Fruit fly (Drosophila melanogaster): Measurements from ENCODE around the gene CG4198.

Gene CG4198

dm6 chrX:5289692-5290091 lies 23.4 kb upstream of the CG4198 start (continued):
- no peak for TF ChIP-seq Hmx (GFP tag; optimal IDR thresholded peaks at IDR 0.05)
- TF ChIP-seq CG10462 (GFP tag; optimal IDR thresholded peaks at IDR 0.05) = no peak
- no peak for TF ChIP-seq CG15073 (GFP tag; optimal IDR thresholded peaks at IDR 0.05)
- no peak for TF ChIP-seq br (optimal IDR thresholded peaks at IDR 0.05)
- no peak for TF ChIP-seq corto (GFP tag; optimal IDR thresholded peaks at IDR 0.05)
- TF ChIP-seq Blimp-1 (GFP tag; optimal IDR thresholded peaks at IDR 0.05) = no peak
- TF ChIP-seq Sry-β (GFP tag; optimal IDR thresholded peaks at IDR 0.05) = no peak
- no peak for TF ChIP-seq chinmo (GFP tag; IDR thresholded peaks at IDR 0.05; ENCODE audit: partially characterized antibody)
- no peak for TF ChIP-seq CG1529 (GFP tag; optimal IDR thresholded peaks at IDR 0.05)
- TF ChIP-seq ind (GFP tag; optimal IDR thresholded peaks at IDR 0.05) = no peak
- TF ChIP-seq CG42726 (GFP tag; IDR thresholded peaks at IDR 0.05; ENCODE audit: partially characterized antibody) = peak; percentile 35; the same call in 1 of the 2 replicates
- no peak for TF ChIP-seq CG2129 (GFP tag; IDR thresholded peaks at IDR 0.05; ENCODE audit: partially characterized antibody)
- TF ChIP-seq CG34224 (GFP tag; IDR thresholded peaks at IDR 0.05; ENCODE audit: partially characterized antibody) = no peak
- no peak for TF ChIP-seq gsb-n (tag; optimal IDR thresholded peaks at IDR 0.05)
- TF ChIP-seq Spps (tag; optimal IDR thresholded peaks at IDR 0.05) = no peak
- no peak for TF ChIP-seq sim (GFP tag; IDR thresholded peaks at IDR 0.05)
- no peak for TF ChIP-seq Dfd (GFP tag; optimal IDR thresholded peaks at IDR 0.05)
- TF ChIP-seq peb (GFP tag; IDR thresholded peaks at IDR 0.05) = no peak
- TF ChIP-seq CG17186 (GFP tag; optimal IDR thresholded peaks at IDR 0.05) = no peak
- no peak for TF ChIP-seq CG12071 (GFP tag; optimal IDR thresholded peaks at IDR 0.05)
- TF ChIP-seq Xbp1 (GFP tag; optimal IDR thresholded peaks at IDR 0.05) = peak; percentile 1
- no peak for TF ChIP-seq ranshi (GFP tag; IDR thresholded peaks at IDR 0.05)
- TF ChIP-seq CG7357 (GFP tag; IDR thresholded peaks at IDR 0.05) = no peak
- no peak for TF ChIP-seq BEAF-32 (GFP tag; optimal IDR thresholded peaks at IDR 0.05)
- no peak for TF ChIP-seq Hr39 (optimal IDR thresholded peaks at IDR 0.05)
- no peak for TF ChIP-seq al (GFP tag; IDR thresholded peaks at IDR 0.05)
- TF ChIP-seq Trl (optimal IDR thresholded peaks at IDR 0.05) = no peak
- TF ChIP-seq Trl (GFP tag; optimal IDR thresholded peaks at IDR 0.05) = no peak
- TF ChIP-seq nom (GFP tag; optimal IDR thresholded peaks at IDR 0.05) = no peak
- TF ChIP-seq CG15514 (GFP tag; optimal IDR thresholded peaks at IDR 0.05) = no peak
- TF ChIP-seq CG10431 (GFP tag; optimal IDR thresholded peaks at IDR 0.05) = no peak
- no peak for TF ChIP-seq hbn (GFP tag; IDR thresholded peaks at IDR 0.05; ENCODE audit: partially characterized antibody)
- TF ChIP-seq CG17612 (GFP tag; IDR thresholded peaks at IDR 0.05) = no peak
- TF ChIP-seq CG14860 (GFP tag; IDR thresholded peaks at IDR 0.05; ENCODE audit: partially characterized antibody) = no peak
- TF ChIP-seq CG17912 (GFP tag; optimal IDR thresholded peaks at IDR 0.05) = no peak
- TF ChIP-seq Med (GFP tag) = peak; percentile 46
- TF ChIP-seq CG6175 (GFP tag; IDR thresholded peaks at IDR 0.05) = no peak
- TF ChIP-seq Ada2b (GFP tag; IDR thresholded peaks at IDR 0.05) = no peak
- TF ChIP-seq unpg (GFP tag; optimal IDR thresholded peaks at IDR 0.05) = no peak
- no peak for TF ChIP-seq yki (optimal IDR thresholded peaks at IDR 0.05)
- TF ChIP-seq CG12942 (GFP tag; optimal IDR thresholded peaks at IDR 0.05) = no peak
- TF ChIP-seq E2f1 (GFP tag; IDR thresholded peaks at IDR 0.05) = no peak
- no peak for TF ChIP-seq grau (tag; optimal IDR thresholded peaks at IDR 0.05)
- no peak for TF ChIP-seq CG12744 (GFP tag; optimal IDR thresholded peaks at IDR 0.05)
- no peak for TF ChIP-seq disco-r (GFP tag; optimal IDR thresholded peaks at IDR 0.05)
- no peak for TF ChIP-seq CG13123 (GFP tag; optimal IDR thresholded peaks at IDR 0.05)
- TF ChIP-seq CTCF (GFP tag; optimal IDR thresholded peaks at IDR 0.05) = peak; percentile 93
- TF ChIP-seq Vsx1 (GFP tag; optimal IDR thresholded peaks at IDR 0.05) = peak; percentile 55
- no peak for TF ChIP-seq lmd (GFP tag; IDR thresholded peaks at IDR 0.05)
- TF ChIP-seq dmrt99B (tag; optimal IDR thresholded peaks at IDR 0.05) = no peak
- no peak for TF ChIP-seq ken (GFP tag; IDR thresholded peaks at IDR 0.05)
- TF ChIP-seq sob (GFP tag; IDR thresholded peaks at IDR 0.05) = no peak
- TF ChIP-seq en (GFP tag; optimal IDR thresholded peaks at IDR 0.05) = no peak
- no peak for TF ChIP-seq CG4360 (GFP tag; IDR thresholded peaks at IDR 0.05)
